Worm (Caenorhabditis elegans) whole organism, L4 larva: ENCODE results near the gene lact-2.

Experiments
- F37D6.2 ChIP-seq: sonication (generic microtip); optimal IDR thresholded peaks from 2 replicates; lab custom pipeline; 2016; ENCODE audit warnings: mild to moderate bottlenecking, missing genetic modification characterization, missing compliant biosample characterization
- R02D3.7 ChIP-seq: fragments of 150-350 bp; sonication (generic microtip); optimal IDR thresholded peaks from 3 replicates; lab custom pipeline; 2014; ENCODE audit warnings: missing biosample characterization, missing genetic modification characterization
- T20F7.1 ChIP-seq: fragments of 200-800 bp; sonication (Bioruptor generic); optimal IDR thresholded peaks from 2 replicates; lab custom pipeline; 2018; ENCODE audit warnings: mild to moderate bottlenecking, missing genetic modification characterization, missing compliant biosample characterization
- Y105C5A.15 ChIP-seq: fragments of 200-800 bp; sonication (Bioruptor generic); IDR thresholded peaks from 2 replicates; pipeline ENCODE4 v1.3.6; 2022; ENCODE audit warnings: missing genetic modification characterization, missing compliant biosample characterization
- Y48G9A.11 ChIP-seq: fragments of 200-800 bp; sonication (Bioruptor generic); IDR thresholded peaks from 2 replicates; pipeline ENCODE4 v1.3.6; 2022; ENCODE audit warnings: missing genetic modification reagents, missing genetic modification characterization, missing compliant biosample characterization
- ZK337.2 ChIP-seq: fragments of 200-800 bp; sonication (Bioruptor generic); IDR thresholded peaks from 2 replicates; pipeline ENCODE4 v1.3.6; 2022; ENCODE audit warnings: missing genetic modification reagents, missing genetic modification characterization, missing compliant biosample characterization
- aha-1 ChIP-seq: fragments of 150-350 bp; peaks from one replicate; lab custom pipeline; 2014; ENCODE audit warnings: missing biosample characterization, missing genetic modification characterization
- ama-1 ChIP-seq: fragments of 150-350 bp; optimal IDR thresholded peaks from 2 replicates; lab custom pipeline; 2014; ENCODE audit warnings: inconsistent platforms, mixed read lengths
- ceh-32 ChIP-seq: sonication (generic microtip); optimal IDR thresholded peaks from 2 replicates; lab custom pipeline; 2016; ENCODE audit warnings: mild to moderate bottlenecking, missing genetic modification characterization, missing compliant biosample characterization; ENCODE audit not compliant: poor library complexity
- cey-2 ChIP-seq: sonication (generic microtip); optimal IDR thresholded peaks from 3 replicates; lab custom pipeline; 2017; ENCODE audit warnings: missing genetic modification characterization, mild to moderate bottlenecking, missing compliant biosample characterization, antibody characterized with exemption, borderline replicate concordance; ENCODE audit not compliant: insufficient read depth
- daf-12 ChIP-seq: fragments of 150-350 bp; optimal IDR thresholded peaks from 2 replicates; lab custom pipeline; 2014; ENCODE audit warnings: missing biosample characterization, missing genetic modification reagents, missing genetic modification characterization
- daf-8 ChIP-seq: fragments of 200-800 bp; sonication (Bioruptor generic); IDR thresholded peaks from 2 replicates; pipeline ENCODE4 v1.3.6; 2022; ENCODE audit warnings: missing genetic modification characterization, missing compliant biosample characterization
- dve-1 ChIP-seq: sonication (generic microtip); optimal IDR thresholded peaks from 2 replicates; lab custom pipeline; 2017; ENCODE audit warnings: antibody characterized with exemption, mild to moderate bottlenecking, missing genetic modification characterization, missing compliant biosample characterization; ENCODE audit not compliant: insufficient read depth
- egl-27 ChIP-seq: sonication (generic microtip); optimal IDR thresholded peaks from 3 replicates; lab custom pipeline; 2017; ENCODE audit warnings: missing biosample characterization, missing genetic modification reagents, missing genetic modification characterization
- egl-43 ChIP-seq: fragments of 200-800 bp; sonication (Bioruptor generic); IDR thresholded peaks from 2 replicates; pipeline ENCODE4 v1.3.6; 2022; ENCODE audit warnings: missing genetic modification reagents, missing genetic modification characterization, missing compliant biosample characterization
- hif-1 ChIP-seq, 2 experiments: sonication (generic microtip); optimal IDR thresholded peaks; 2 replicates each; lab custom pipeline; 2016 to 2017; ENCODE audit warnings: missing compliant biosample characterization in 2 of 2, missing genetic modification characterization in 2 of 2, missing genetic modification reagents in 2 of 2, missing genotype in 2 of 2, mild to moderate bottlenecking in 1 of 2
- hlh-11 ChIP-seq: fragments of 200-800 bp; sonication (Bioruptor generic); optimal IDR thresholded peaks from 2 replicates; lab custom pipeline; 2018; ENCODE audit warnings: mild to moderate bottlenecking, missing genetic modification characterization, missing compliant biosample characterization
- hlh-30 ChIP-seq: sonication (generic microtip); optimal IDR thresholded peaks from 2 replicates; lab custom pipeline; 2017; ENCODE audit warnings: antibody characterized with exemption, mild to moderate bottlenecking, missing genetic modification characterization, missing compliant biosample characterization; ENCODE audit not compliant: insufficient read depth
- jun-1 ChIP-seq: fragments of 150-350 bp; optimal IDR thresholded peaks from 2 replicates; lab custom pipeline; 2014; ENCODE audit warnings: missing biosample characterization, missing genetic modification reagents, missing genetic modification characterization
- lir-3 ChIP-seq: sonication (generic microtip); optimal IDR thresholded peaks from 2 replicates; lab custom pipeline; 2016; ENCODE audit warnings: mild to moderate bottlenecking, missing genetic modification characterization, missing compliant biosample characterization
- mdl-1 ChIP-seq, 2 experiments: fragments of 150-350 bp in 1 of 2; sonication (generic microtip) in 1 of 2; optimal IDR thresholded peaks; 2 replicates each; lab custom pipeline; 2014 to 2017; ENCODE audit warnings: missing biosample characterization in 2 of 2, missing genetic modification characterization in 2 of 2
- mdt-29 ChIP-seq: fragments of 200-800 bp; sonication (Bioruptor generic); IDR thresholded peaks from 2 replicates; pipeline ENCODE4 v1.3.6; 2022; ENCODE audit warnings: missing genetic modification reagents, missing genetic modification characterization, missing compliant biosample characterization
- mes-2 ChIP-seq: sonication (generic microtip); optimal IDR thresholded peaks from 2 replicates; lab custom pipeline; 2016; ENCODE audit warnings: missing genotype, mild to moderate bottlenecking, missing genetic modification characterization, missing compliant biosample characterization; ENCODE audit not compliant: poor library complexity, severe bottlenecking
- nhr-10 ChIP-seq: fragments of 150-350 bp; optimal IDR thresholded peaks from 2 replicates; lab custom pipeline; 2014; ENCODE audit warnings: missing biosample characterization, missing genetic modification characterization
- nhr-102 ChIP-seq: sonication (generic microtip); optimal IDR thresholded peaks from 2 replicates; lab custom pipeline; 2016; ENCODE audit warnings: mild to moderate bottlenecking, missing genetic modification characterization, moderate library complexity, missing compliant biosample characterization
- nhr-11 ChIP-seq: fragments of 150-350 bp; optimal IDR thresholded peaks from 2 replicates; lab custom pipeline; 2014; ENCODE audit warnings: missing biosample characterization, missing genetic modification characterization
- nhr-28 ChIP-seq: fragments of 150-350 bp; optimal IDR thresholded peaks from 2 replicates; lab custom pipeline; 2014; ENCODE audit warnings: missing biosample characterization, missing genetic modification characterization
- nhr-41 ChIP-seq: fragments of 200-800 bp; sonication (Bioruptor generic); IDR thresholded peaks from 2 replicates; pipeline ENCODE4 v1.3.6; 2022; ENCODE audit warnings: missing genetic modification reagents, missing genetic modification characterization, missing compliant biosample characterization
- nhr-76 ChIP-seq: fragments of 150-350 bp; optimal IDR thresholded peaks from 2 replicates; lab custom pipeline; 2014; ENCODE audit warnings: missing biosample characterization, missing genetic modification characterization
- pqm-1 ChIP-seq: sonication (generic microtip); optimal IDR thresholded peaks from 2 replicates; lab custom pipeline; 2017; ENCODE audit warnings: missing biosample characterization, missing genetic modification characterization
- rbr-2 ChIP-seq: sonication (generic microtip); optimal IDR thresholded peaks from 2 replicates; lab custom pipeline; 2016; ENCODE audit warnings: missing genotype, missing genetic modification characterization, missing compliant biosample characterization
- set-16 ChIP-seq: fragments of 200-800 bp; sonication (Bioruptor generic); IDR thresholded peaks from 2 replicates; pipeline ENCODE4 v1.3.6; 2022; ENCODE audit warnings: missing genetic modification reagents, missing genetic modification characterization, missing compliant biosample characterization
- skn-1 ChIP-seq: fragments of 150-350 bp; optimal IDR thresholded peaks from 2 replicates; lab custom pipeline; 2014; ENCODE audit warnings: missing biosample characterization, missing genetic modification characterization
- snpc-1.2 ChIP-seq: fragments of 200-800 bp; sonication (Bioruptor generic); IDR thresholded peaks from 2 replicates; pipeline ENCODE4 v1.3.6; 2022; ENCODE audit warnings: missing genetic modification reagents, missing genetic modification characterization, missing compliant biosample characterization
- snpc-4 ChIP-seq: fragments of 150-350 bp; optimal IDR thresholded peaks from 2 replicates; lab custom pipeline; 2014; ENCODE audit warnings: missing biosample characterization, missing genetic modification characterization
- spr-3 ChIP-seq: fragments of 200-800 bp; sonication (Bioruptor generic); optimal IDR thresholded peaks from 2 replicates; lab custom pipeline; 2018; ENCODE audit warnings: mild to moderate bottlenecking, missing genetic modification characterization, missing compliant biosample characterization
- unc-62 ChIP-seq, 3 experiments: fragments of 150-350 bp in 1 of 3; sonication (generic microtip); optimal IDR thresholded peaks in 2 of 3; peaks in 1 of 3; 1 replicate in 1 of 3; 2 replicates in 2 of 3; lab custom pipeline; 2014 to 2017; ENCODE audit warnings: missing biosample characterization in 3 of 3, missing genetic modification characterization in 3 of 3, missing genetic modification reagents in 3 of 3, missing genotype in 1 of 3
- zfp-2 ChIP-seq: sonication (generic microtip); optimal IDR thresholded peaks from 2 replicates; lab custom pipeline; 2016; ENCODE audit warnings: mild to moderate bottlenecking, missing genetic modification characterization, missing compliant biosample characterization
- zfp-3 ChIP-seq: fragments of 200-800 bp; sonication (Bioruptor generic); conservative IDR thresholded peaks from 2 replicates; pipeline ENCODE4 v1.3.6; 2022; ENCODE audit warnings: missing genetic modification reagents, missing genetic modification characterization, missing compliant biosample characterization
- zip-2 ChIP-seq: fragments of 150-350 bp; optimal IDR thresholded peaks from 2 replicates; lab custom pipeline; 2014; ENCODE audit warnings: missing biosample characterization, missing genetic modification characterization
- ztf-7 ChIP-seq: fragments of 150-350 bp; optimal IDR thresholded peaks from 2 replicates; lab custom pipeline; 2014; ENCODE audit warnings: missing biosample characterization, missing genetic modification characterization

The lact-2 gene

DNA sequence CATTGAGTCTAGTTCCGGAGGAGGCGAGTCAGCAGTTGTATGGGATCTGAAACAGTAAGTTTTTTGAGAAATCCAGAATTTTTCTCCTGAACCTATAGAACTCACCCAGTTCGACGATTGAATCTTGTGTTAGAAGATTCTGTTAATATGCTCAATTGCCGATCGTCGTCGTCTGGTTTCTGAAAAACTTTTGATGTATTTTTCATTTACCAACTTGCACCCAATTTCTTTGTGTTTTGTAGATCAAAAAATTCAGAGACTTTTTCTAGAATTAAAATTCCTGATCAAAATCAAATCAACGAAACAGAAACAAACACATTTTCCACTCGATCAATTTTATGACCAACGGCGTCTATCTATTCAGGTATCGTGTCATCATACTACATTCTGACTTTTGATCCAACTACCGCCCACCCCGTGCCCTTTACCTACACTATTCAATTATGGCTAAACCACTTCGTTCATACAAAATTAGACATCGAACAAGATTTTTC is 38.1 kb upstream of the lact-2 start, which contains the start of gene C18D1.2:
C18D1.2 (plus strand) TSS at position 444 of the 494 bp plus-strand sequence.
- TF ChIP-seq mdl-1 (tag; optimal IDR thresholded peaks at IDR 0.05; lab: Kevin White, UChicago) (no peak), nhr-11 (tag; lab: Kevin White, UChicago) (no peak), snpc-1.2 (GFP tag; lab: Robert Waterston, UW) (no peak), hlh-11 (tag; lab: Kevin White, UChicago) (no peak), ceh-32 (tag; lab: Kevin White, UChicago) (no peak)

ce11 chrII:10060508-10060907 is 34.2 kb upstream of the lact-2 start, which contains the start of gene stg-1:
TSS of gene stg-1 (minus strand) at chrII:10060660.
- TF ChIP-seq lir-3 (tag; lab: Kevin White, UChicago), result no peak

DNA sequence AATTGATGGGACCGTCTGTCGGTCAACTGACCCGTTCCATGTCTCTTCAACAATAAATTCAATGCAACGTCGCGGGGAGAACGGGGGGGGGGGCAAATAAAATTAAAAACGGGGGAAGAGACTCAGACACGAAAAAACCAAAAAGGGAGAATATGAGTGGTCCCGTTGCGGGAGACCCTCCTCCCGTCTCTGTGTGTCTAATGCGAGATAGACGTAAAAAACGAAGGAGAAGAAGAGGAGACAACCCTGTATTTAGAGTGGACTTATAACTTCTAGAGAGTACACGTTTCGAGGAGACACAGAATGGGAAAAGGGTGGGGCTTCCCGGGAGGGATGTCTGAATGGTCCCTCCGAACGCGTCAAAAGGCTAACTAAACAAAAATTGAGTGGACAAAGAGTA is 29.2 kb upstream of the lact-2 start:
- TF ChIP-seq hif-1 (tag; optimal IDR thresholded peaks at IDR 0.05; lab: Kevin White, UChicago) (no peak), hlh-30 (tag; lab: Kevin White, UChicago) (no peak), ama-1 (lab: Kevin White, UChicago) (no peak), ztf-7 (tag; lab: Kevin White, UChicago) (no peak), R02D3.7 (tag; lab: Kevin White, UChicago) (no peak), egl-43 (GFP tag; lab: Robert Waterston, UW) (no peak), set-16 (GFP tag; lab: Robert Waterston, UW) (no peak), daf-12 (tag; lab: Kevin White, UChicago) (no peak)

DNA sequence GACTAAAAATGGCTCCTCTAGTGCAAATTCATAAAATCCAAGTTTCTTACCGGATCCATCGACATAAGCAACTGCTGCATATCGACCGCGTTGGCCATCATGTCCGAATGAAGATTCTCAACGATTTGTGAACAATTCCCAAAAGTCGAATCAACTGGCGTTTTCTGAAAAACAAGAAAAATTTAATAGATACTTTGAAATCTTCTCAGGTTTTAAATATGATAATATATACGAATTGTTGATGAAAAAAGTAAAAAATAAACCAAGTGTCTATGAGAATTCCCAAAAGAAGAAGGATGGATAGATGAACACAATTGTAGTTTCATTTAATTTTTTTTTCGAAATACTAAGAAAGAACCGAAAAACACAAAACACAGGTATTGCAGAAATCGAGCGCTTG is 26.9 kb upstream of the lact-2 start, which contains the start of gene die-1:
die-1 (minus strand) TSS at position 101 of the 400 bp plus-strand sequence.
- TF ChIP-seq zip-2 (tag; lab: Kevin White, UChicago), result no peak
- TF ChIP-seq nhr-102 (tag; lab: Kevin White, UChicago), result no peak
- no peak for TF ChIP-seq pqm-1 (tag; lab: Kevin White, UChicago)
- no peak for TF ChIP-seq mes-2 (tag; lab: Kevin White, UChicago)
- no peak for TF ChIP-seq jun-1 (tag; lab: Kevin White, UChicago)
- no peak for TF ChIP-seq mdt-29 (GFP tag; lab: Robert Waterston, UW)
- no peak for TF ChIP-seq F37D6.2 (tag; lab: Kevin White, UChicago)
- no peak for TF ChIP-seq Y105C5A.15 (GFP tag; lab: Robert Waterston, UW)
- TF ChIP-seq nhr-76, result no peak

DNA sequence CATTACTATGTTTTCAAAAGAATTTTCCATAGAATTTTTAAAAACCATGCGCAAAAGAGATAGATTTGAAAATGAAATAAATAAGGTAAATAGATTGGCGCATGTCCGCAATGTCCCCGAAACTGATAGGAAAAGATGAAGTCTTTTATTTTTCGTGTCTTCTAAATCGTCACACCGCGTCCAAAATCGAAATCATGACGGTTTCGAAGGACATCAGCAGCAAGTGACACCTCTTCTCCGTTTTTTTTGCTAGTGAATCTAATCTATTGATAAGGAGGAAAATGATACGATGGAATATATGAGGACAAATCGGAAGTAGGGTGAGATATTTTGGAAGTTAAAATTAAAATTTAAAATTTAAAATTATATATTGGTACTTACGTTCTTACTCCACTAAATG is 20.7 kb upstream of the lact-2 start:
- TF ChIP-seq hlh-30 (tag; lab: Kevin White, UChicago) (peak; percentile 10), dve-1 (tag; lab: Kevin White, UChicago) (no peak), nhr-28 (peak; percentile 48)

DNA sequence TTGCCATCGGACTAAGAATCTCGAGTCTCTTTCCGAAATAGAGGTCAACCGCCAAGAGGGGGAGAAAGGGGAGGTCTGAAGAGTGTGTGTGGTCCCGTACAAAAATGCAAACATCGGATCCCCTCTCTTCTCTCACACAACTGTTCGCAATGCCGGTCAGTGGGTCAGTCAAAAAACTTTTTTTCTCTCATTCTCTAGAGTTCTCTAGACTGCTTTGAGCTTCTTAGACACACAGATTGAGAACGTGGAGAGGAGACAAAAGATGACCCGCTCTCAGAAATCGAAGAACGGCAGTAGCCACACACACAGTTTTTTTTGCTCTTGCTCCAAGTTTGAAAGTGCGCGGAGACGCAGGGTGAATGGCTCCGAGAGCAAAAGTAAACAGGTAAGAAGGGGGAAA is 18.9 kb upstream of the lact-2 start:
- TF ChIP-seq rbr-2 (tag; lab: Kevin White, UChicago), result peak; percentile 2
- no peak for TF ChIP-seq cey-2 (tag; lab: Kevin White, UChicago)
- TF ChIP-seq nhr-41 (GFP tag; lab: Robert Waterston, UW), result no peak
- TF ChIP-seq T20F7.1, result no peak
- TF ChIP-seq spr-3 (GFP tag; lab: Kevin White, UChicago), result no peak
- TF ChIP-seq set-16 (GFP tag; lab: Robert Waterston, UW), result peak; percentile 12; the same call in 1 of the 2 replicates
- peak in 1 of 2 experiments; percentile 87 for TF ChIP-seq unc-62 (GFP tag; optimal IDR thresholded peaks at IDR 0.05 in 1 of 2; lab: Kevin White, UChicago)
- no peak for TF ChIP-seq unc-62 (tag; optimal IDR thresholded peaks at IDR 0.05; lab: Kevin White, UChicago)
- no peak for TF ChIP-seq snpc-4 (tag; lab: Kevin White, UChicago)
- peak; percentile 24 for TF ChIP-seq aha-1
- TF ChIP-seq zfp-2 (tag; lab: Kevin White, UChicago), result no peak
- TF ChIP-seq Y48G9A.11 (GFP tag; lab: Robert Waterston, UW), result no peak
- TF ChIP-seq mes-2 (tag; lab: Kevin White, UChicago), result no peak
- TF ChIP-seq egl-27 (tag; lab: Kevin White, UChicago), result no peak
- no peak for TF ChIP-seq zfp-3
- TF ChIP-seq ZK337.2 (GFP tag; lab: Robert Waterston, UW), result no peak
- no peak for TF ChIP-seq daf-8 (GFP tag; lab: Robert Waterston, UW)
- TF ChIP-seq skn-1 (tag; lab: Kevin White, UChicago), result no peak
- no peak for TF ChIP-seq nhr-10
